Fruit fly (Drosophila melanogaster): ENCODE data around the gene rdx.

The rdx gene

dm6 chr3R:13964513-13964975 is 67.3 kb downstream of the rdx start, which contains the start of gene Orc2 (continued):
- TF ChIP-seq CG18599 (GFP tag; optimal IDR thresholded peaks at IDR 0.05) (no peak), CG18011 (GFP tag; optimal IDR thresholded peaks at IDR 0.05) (peak; percentile 98), esg (GFP tag; conservative IDR thresholded peaks at IDR 0.05) (no peak), stwl (tag; optimal IDR thresholded peaks at IDR 0.05) (peak; percentile 85), Optix (GFP tag; IDR thresholded peaks at IDR 0.05) (no peak), Eip74EF (GFP tag; optimal IDR thresholded peaks at IDR 0.05) (no peak), Ets97D (GFP tag; optimal IDR thresholded peaks at IDR 0.05) (peak; percentile 75), crc (GFP tag; optimal IDR thresholded peaks at IDR 0.05) (no peak), CG1233 (GFP tag; optimal IDR thresholded peaks at IDR 0.05) (no peak), CG6175 (GFP tag; IDR thresholded peaks at IDR 0.05) (no peak), CG2875 (GFP tag; optimal IDR thresholded peaks at IDR 0.05) (no peak), Lhr (GFP tag; optimal IDR thresholded peaks at IDR 0.05) (peak; percentile 51), CG17186 (GFP tag; optimal IDR thresholded peaks at IDR 0.05) (peak; percentile 29), br (optimal IDR thresholded peaks at IDR 0.05) (no peak), CG8944 (GFP tag; optimal IDR thresholded peaks at IDR 0.05) (no peak), CG15696 (tag; optimal IDR thresholded peaks at IDR 0.05) (no peak), CG13624 (GFP tag; optimal IDR thresholded peaks at IDR 0.05) (no peak), CG31441 (GFP tag; IDR thresholded peaks at IDR 0.05) (0 out of 2 replicates have a peak, but pooled peaks have one; percentile 30), oc (tag; optimal IDR thresholded peaks at IDR 0.05) (peak; percentile 60), CG13287 (GFP tag; IDR thresholded peaks at IDR 0.05; ENCODE audit: partially characterized antibody) (peak; percentile 58), hth (optimal IDR thresholded peaks at IDR 0.05) (no peak), Max (GFP tag; optimal IDR thresholded peaks at IDR 0.05) (peak; percentile 93), pho (GFP tag; optimal IDR thresholded peaks at IDR 0.05) (no peak), Dek (tag; optimal IDR thresholded peaks at IDR 0.05) (peak; percentile 23), hb (GFP tag; IDR thresholded peaks at IDR 0.05; ENCODE audit: partially characterized antibody) (peak; percentile 65; the same call in 1 of the 3 replicates), CG9727 (GFP tag; optimal IDR thresholded peaks at IDR 0.05) (no peak), Myb (GFP tag; optimal IDR thresholded peaks at IDR 0.05) (peak; percentile 92), CG10321 (GFP tag; IDR thresholded peaks at IDR 0.05) (no peak), sug (tag; optimal IDR thresholded peaks at IDR 0.05) (peak; percentile 48), CG6791 (GFP tag; IDR thresholded peaks at IDR 0.05; ENCODE audit: partially characterized antibody) (peak; percentile 25; the same call in 1 of the 3 replicates), Nf-YC (tag; optimal IDR thresholded peaks at IDR 0.05) (peak; percentile 13), gro (GFP tag; optimal IDR thresholded peaks at IDR 0.05) (no peak), vvl (GFP tag; IDR thresholded peaks at IDR 0.05) (peak; percentile 62), bowl (GFP tag; IDR thresholded peaks at IDR 0.05) (no peak), Side (GFP tag; optimal IDR thresholded peaks at IDR 0.05) (no peak), CG1603 (tag; optimal IDR thresholded peaks at IDR 0.05) (no peak), CG9932 (GFP tag; IDR thresholded peaks at IDR 0.05) (no peak), Atf6 (GFP tag; IDR thresholded peaks at IDR 0.05) (no peak), lola (GFP tag; optimal IDR thresholded peaks at IDR 0.05) (peak in 1 of 3 experiments; percentile 4), cad (GFP tag; optimal IDR thresholded peaks at IDR 0.05) (no peak), CG12659 (GFP tag; optimal IDR thresholded peaks at IDR 0.05) (peak; percentile 58), unpg (GFP tag; optimal IDR thresholded peaks at IDR 0.05) (no peak), CG30403 (GFP tag; optimal IDR thresholded peaks at IDR 0.05) (peak; percentile 17), CG11504 (tag; optimal IDR thresholded peaks at IDR 0.05) (peak; percentile 66), Meics (GFP tag; optimal IDR thresholded peaks at IDR 0.05) (no peak), CG7556 (GFP tag; optimal IDR thresholded peaks at IDR 0.05) (no peak), CG13424 (tag; optimal IDR thresholded peaks at IDR 0.05) (peak; percentile 29), CG17829 (tag; optimal IDR thresholded peaks at IDR 0.05) (peak; percentile 4), Dref (GFP tag; IDR thresholded peaks at IDR 0.05) (peak; percentile 82), CG12071 (GFP tag; optimal IDR thresholded peaks at IDR 0.05) (no peak)

Measured in whole organism, embryonic.